Worm (Caenorhabditis elegans): ENCODE results near the gene K02D10.4.

Gene K02D10.4

ce11 chrIII:8771162-8771561 lies 8.7 kb downstream of the K02D10.4 start, which contains the start of gene K02D10.2:
K02D10.2 (minus strand) TSS chrIII:8771262.
- no peak for TF ChIP-seq lin-39 (tag; optimal IDR thresholded peaks at IDR 0.05)
- no peak for TF ChIP-seq nhr-85 (tag)
- TF ChIP-seq nhr-20 (tag; optimal IDR thresholded peaks at IDR 0.05): no peak
- no peak for TF ChIP-seq lin-15B (tag; optimal IDR thresholded peaks at IDR 0.05)
- TF ChIP-seq nhr-11 (tag; optimal IDR thresholded peaks at IDR 0.05): no peak
- TF ChIP-seq xbp-1 (tag; optimal IDR thresholded peaks at IDR 0.05): no peak
- no peak for TF ChIP-seq lsy-2 (tag; optimal IDR thresholded peaks at IDR 0.05)
- no peak for TF ChIP-seq pag-3 (tag; optimal IDR thresholded peaks at IDR 0.05; ENCODE audit: borderline replicate concordance, insufficient read depth)

ce11 chrIII:8770243-8770642 lies 9.6 kb downstream of the K02D10.4 start:
- no peak for TF ChIP-seq sup-37 (GFP tag; optimal IDR thresholded peaks at IDR 0.05)
- peak; percentile 61 for TF ChIP-seq lin-14 (GFP tag; optimal IDR thresholded peaks at IDR 0.05)
- TF ChIP-seq dpl-1 (GFP tag; optimal IDR thresholded peaks at IDR 0.05): no peak
- peak; percentile 70 for TF ChIP-seq nhr-85 (tag)
- TF ChIP-seq grh-1 (GFP tag; IDR thresholded peaks at IDR 0.05): peak; percentile 88
- no peak for TF ChIP-seq zip-4 (GFP tag; optimal IDR thresholded peaks at IDR 0.05)
- peak; percentile 47 for TF ChIP-seq blmp-1 (tag; optimal IDR thresholded peaks at IDR 0.05)
- no peak for TF ChIP-seq Y116A8C.19 (tag; optimal IDR thresholded peaks at IDR 0.05; ENCODE audit: borderline replicate concordance)
- TF ChIP-seq lsy-2 (tag; optimal IDR thresholded peaks at IDR 0.05): peak in 1 of 2 experiments; percentile 12
- TF ChIP-seq tbx-2 (tag; optimal IDR thresholded peaks at IDR 0.05): peak; percentile 3
- peak in 1 of 6 experiments; percentile 27 for TF ChIP-seq elt-3 (tag; optimal IDR thresholded peaks at IDR 0.05)

- TF ChIP-seq lin-39 (tag; optimal IDR thresholded peaks at IDR 0.05) (no peak), efl-1 (optimal IDR thresholded peaks at IDR 0.05) (no peak), efl-1 (GFP tag; optimal IDR thresholded peaks at IDR 0.05 in 1 of 2) (no peak), ztf-11 (tag; optimal IDR thresholded peaks at IDR 0.05) (no peak), alr-1 (tag; optimal IDR thresholded peaks at IDR 0.05; ENCODE audit: borderline replicate concordance) (no peak), snu-23 (GFP tag; optimal IDR thresholded peaks at IDR 0.05) (no peak), unc-86 (tag; optimal IDR thresholded peaks at IDR 0.05) (no peak), ztf-4 (tag; optimal IDR thresholded peaks at IDR 0.05) (no peak), lin-35 (GFP tag; optimal IDR thresholded peaks at IDR 0.05) (no peak), fkh-8 (tag; optimal IDR thresholded peaks at IDR 0.05) (no peak), C16A3.4 (tag; optimal IDR thresholded peaks at IDR 0.05) (no peak)
These were observed 10.6 kb downstream of the K02D10.4 start, which contains the start of gene K02D10.1 for ce11 chrIII:8769253-8769652. K02D10.1 (plus strand) TSS chrIII:8769536.

ce11 chrIII:8767889-8768361 lies 11.9 kb downstream of the K02D10.4 start, which contains the start of gene mtss-1:
mtss-1 (plus strand) TSS chrIII:8768311.
- TF ChIP-seq dpl-1 (GFP tag; optimal IDR thresholded peaks at IDR 0.05) (peak; percentile 11 to 59 (median 56)), nhr-28 (tag; optimal IDR thresholded peaks at IDR 0.05) (no peak), fkh-4 (tag; optimal IDR thresholded peaks at IDR 0.05; ENCODE audit: borderline replicate concordance) (no peak), nhr-12 (tag; optimal IDR thresholded peaks at IDR 0.05) (no peak), C04F5.9 (tag; optimal IDR thresholded peaks at IDR 0.05) (peak; percentile 34), nhr-76 (tag; optimal IDR thresholded peaks at IDR 0.05) (no peak), nhr-237 (tag; optimal IDR thresholded peaks at IDR 0.05) (no peak), lir-3 (tag; optimal IDR thresholded peaks at IDR 0.05; ENCODE audit: poor library complexity) (peak; percentile 39), ets-5 (GFP tag; IDR thresholded peaks at IDR 0.05) (no peak), egl-13 (tag; optimal IDR thresholded peaks at IDR 0.05) (peak; percentile 54), elt-3 (tag; optimal IDR thresholded peaks at IDR 0.05) (peak in 1 of 6 experiments; percentile 5), grh-1 (GFP tag; IDR thresholded peaks at IDR 0.05) (peak; percentile 68), nhr-71 (tag; optimal IDR thresholded peaks at IDR 0.05) (peak; percentile 69), nhr-20 (tag; optimal IDR thresholded peaks at IDR 0.05) (peak; percentile 62), pag-3 (tag; optimal IDR thresholded peaks at IDR 0.05; ENCODE audit: borderline replicate concordance, insufficient read depth) (no peak), unc-30 (tag; optimal IDR thresholded peaks at IDR 0.05) (no peak), zag-1 (tag; optimal IDR thresholded peaks at IDR 0.05) (no peak), snpc-4 (tag; optimal IDR thresholded peaks at IDR 0.05) (peak; percentile 46), xbp-1 (tag; optimal IDR thresholded peaks at IDR 0.05) (peak; percentile 55), egl-27 (tag; optimal IDR thresholded peaks at IDR 0.05) (no peak), lin-35 (GFP tag; optimal IDR thresholded peaks at IDR 0.05) (peak; percentile 45 to 67), elt-2 (tag; optimal IDR thresholded peaks at IDR 0.05) (no peak), nhr-47 (tag; optimal IDR thresholded peaks at IDR 0.05) (peak; percentile 70), efl-3 (GFP tag; optimal IDR thresholded peaks at IDR 0.05) (no peak), ces-1 (GFP tag; optimal IDR thresholded peaks at IDR 0.05) (no peak), sox-4 (tag; optimal IDR thresholded peaks at IDR 0.05) (no peak)
